Fruit fly (Drosophila melanogaster) whole organism, wandering third instar larva: ENCODE data around the gene Tps1.

Experiments
- CG32264 ChIP-seq: fragments of 200-800 bp; sonication (Bioruptor generic); optimal IDR thresholded peaks from 2 replicates; lab custom pipeline; 2016; ENCODE audit warnings: missing biosample characterization, missing genetic modification characterization
- CG9705 ChIP-seq: fragments of 200-800 bp; sonication (Bioruptor generic); optimal IDR thresholded peaks from 2 replicates; lab custom pipeline; 2018; ENCODE audit warnings: missing biosample characterization, mild to moderate bottlenecking, missing genetic modification characterization
- CrebA ChIP-seq: fragments of 200-800 bp; sonication (Bioruptor generic); optimal IDR thresholded peaks from 2 replicates; lab custom pipeline; 2016; ENCODE audit warnings: missing biosample characterization, mild to moderate bottlenecking, missing genetic modification characterization, borderline replicate concordance
- Dfd ChIP-seq: fragments of >200 bp; optimal IDR thresholded peaks from 2 replicates; lab custom pipeline; 2017; ENCODE audit warnings: missing biosample characterization, missing genetic modification characterization
- Dif ChIP-seq: fragments of 200-275, 200-300 bp; sonication (Bioruptor generic); optimal IDR thresholded peaks from 2 replicates; lab custom pipeline; 2018; ENCODE audit warnings: missing biosample characterization, missing genetic modification characterization; ENCODE audit not compliant: partially characterized antibody
- GATAd ChIP-seq: sonication (Bioruptor generic); optimal IDR thresholded peaks from 2 replicates; lab custom pipeline; 2016; ENCODE audit warnings: missing biosample characterization, missing genetic modification characterization
- HLH106 ChIP-seq: fragments of 200-800 bp; optimal IDR thresholded peaks from 3 replicates; lab custom pipeline; 2019; ENCODE audit warnings: missing biosample characterization, mild to moderate bottlenecking, missing genetic modification characterization, moderate library complexity
- Hnf4 ChIP-seq: fragments of 200-800 bp; sonication (Bioruptor generic); optimal IDR thresholded peaks from 2 replicates; lab custom pipeline; 2016; ENCODE audit warnings: missing biosample characterization, mild to moderate bottlenecking, missing genetic modification characterization
- Hr78 ChIP-seq: fragments of >200 bp; optimal IDR thresholded peaks from 2 replicates; lab custom pipeline; 2017; ENCODE audit warnings: missing biosample characterization, missing genetic modification characterization
- Hr83 ChIP-seq: fragments of 200-300 bp; sonication (Bioruptor generic); optimal IDR thresholded peaks from 2 replicates; lab custom pipeline; 2016; ENCODE audit warnings: missing biosample characterization, mild to moderate bottlenecking, missing genetic modification characterization, moderate library complexity; ENCODE audit not compliant: poor library complexity, severe bottlenecking
- Jra ChIP-seq: sonication (Bioruptor generic); optimal IDR thresholded peaks from 2 replicates; lab custom pipeline; 2016; ENCODE audit warnings: missing biosample characterization, missing genetic modification characterization
- Mio ChIP-seq: sonication (Bioruptor generic); optimal IDR thresholded peaks from 2 replicates; lab custom pipeline; 2016; ENCODE audit warnings: missing biosample characterization, missing genetic modification characterization
- Myc ChIP-seq: fragments of >200 bp; optimal IDR thresholded peaks from 2 replicates; lab custom pipeline; 2017
- N ChIP-seq: fragments of >200 bp; optimal IDR thresholded peaks from 2 replicates; lab custom pipeline; 2018; ENCODE audit warnings: missing biosample characterization, missing external identifiers, missing genetic modification characterization
- OdsH ChIP-seq: fragments of 200-800 bp; sonication (Bioruptor generic); optimal IDR thresholded peaks from 2 replicates; lab custom pipeline; 2016; ENCODE audit warnings: missing biosample characterization, mild to moderate bottlenecking, missing genetic modification characterization
- Rel ChIP-seq, 2 experiments: fragments of 200-800 bp; sonication (Bioruptor generic) in 1 of 2; optimal IDR thresholded peaks; 2 replicates in 1 of 2; 3 replicates in 1 of 2; lab custom pipeline; 2016 to 2019; ENCODE audit warnings: mild to moderate bottlenecking in 2 of 2, missing biosample characterization in 2 of 2, missing genetic modification characterization in 2 of 2, moderate library complexity in 1 of 2
- Sp1 ChIP-seq: fragments of 200-800 bp; sonication (Bioruptor generic); optimal IDR thresholded peaks from 3 replicates; lab custom pipeline; 2019; ENCODE audit warnings: missing biosample characterization, mild to moderate bottlenecking, missing genetic modification characterization, moderate library complexity
- Vsx2 ChIP-seq: fragments of 200-300, 225-300 bp; sonication (Bioruptor generic); optimal IDR thresholded peaks from 2 replicates; lab custom pipeline; 2018; ENCODE audit warnings: missing biosample characterization, missing genetic modification characterization; ENCODE audit not compliant: partially characterized antibody
- brk ChIP-seq: fragments of 200-800 bp; sonication (Bioruptor generic); optimal IDR thresholded peaks from 2 replicates; lab custom pipeline; 2016; ENCODE audit warnings: missing biosample characterization, mild to moderate bottlenecking, missing genetic modification characterization
- dl ChIP-seq, 2 experiments: fragments of 175-275, 200-275 bp in 1 of 2; fragments of 200-275 bp in 1 of 2; sonication (Bioruptor generic); optimal IDR thresholded peaks; lab custom pipeline; 2018; ENCODE audit warnings: mild to moderate bottlenecking in 2 of 2, missing biosample characterization in 2 of 2, missing genetic modification characterization in 2 of 2, moderate library complexity in 2 of 2; ENCODE audit not compliant: partially characterized antibody in 2 of 2, insufficient read depth in 1 of 2
- dmrt93B ChIP-seq: fragments of 200-800 bp; sonication (Bioruptor generic); optimal IDR thresholded peaks from 2 replicates; lab custom pipeline; 2018; ENCODE audit warnings: missing biosample characterization, mild to moderate bottlenecking, missing genetic modification characterization
- dsf ChIP-seq: sonication (Bioruptor generic); optimal IDR thresholded peaks from 2 replicates; lab custom pipeline; 2016; ENCODE audit warnings: missing biosample characterization, missing genetic modification characterization, borderline replicate concordance
- ey ChIP-seq: fragments of 200-800 bp; sonication (Bioruptor generic); optimal IDR thresholded peaks from 2 replicates; lab custom pipeline; 2016; ENCODE audit warnings: missing biosample characterization, missing genetic modification characterization
- foxo ChIP-seq, 2 experiments: fragments of 200-800 bp; sonication (Bioruptor generic); optimal IDR thresholded peaks; 2 replicates in 1 of 2; 3 replicates in 1 of 2; lab custom pipeline; 2016 to 2017; ENCODE audit warnings: missing biosample characterization in 2 of 2, missing genetic modification characterization in 2 of 2
- fru ChIP-seq: fragments of 200-800 bp; sonication (Bioruptor generic); optimal IDR thresholded peaks from 3 replicates; lab custom pipeline; 2016; ENCODE audit warnings: missing biosample characterization, mild to moderate bottlenecking, missing genetic modification characterization
- h ChIP-seq: fragments of 200-800 bp; sonication (Bioruptor generic); optimal IDR thresholded peaks from 3 replicates; lab custom pipeline; 2016; ENCODE audit warnings: missing biosample characterization, mild to moderate bottlenecking, missing genetic modification characterization
- jim ChIP-seq: fragments of 175-275, 200-325 bp; sonication (Bioruptor generic); optimal IDR thresholded peaks from 2 replicates; lab custom pipeline; 2016; ENCODE audit warnings: missing biosample characterization, mild to moderate bottlenecking, missing genetic modification characterization
- lola ChIP-seq: fragments of >200 bp; optimal IDR thresholded peaks from 2 replicates; lab custom pipeline; 2017; ENCODE audit warnings: missing biosample characterization, missing genetic modification characterization
- pan ChIP-seq: fragments of >200 bp; optimal IDR thresholded peaks from 2 replicates; lab custom pipeline; 2017
- rgr ChIP-seq: fragments of 200-800 bp; sonication (Bioruptor generic); optimal IDR thresholded peaks from 3 replicates; lab custom pipeline; 2016; ENCODE audit warnings: missing biosample characterization, mild to moderate bottlenecking, missing genetic modification characterization
- sage ChIP-seq: fragments of 200-800 bp; sonication (Bioruptor generic); optimal IDR thresholded peaks from 2 replicates; lab custom pipeline; 2016; ENCODE audit warnings: missing biosample characterization, mild to moderate bottlenecking, missing genetic modification characterization
- sv ChIP-seq: fragments of 200-800 bp; sonication (Bioruptor generic); optimal IDR thresholded peaks from 3 replicates; lab custom pipeline; 2016; ENCODE audit warnings: missing biosample characterization, missing genetic modification characterization
- usp ChIP-seq: fragments of >200 bp; optimal IDR thresholded peaks from 2 replicates; lab custom pipeline; 2017; ENCODE audit warnings: missing biosample characterization, missing genetic modification characterization

The Tps1 gene

dm6 chr2L:4403013-4403604, 15.0 kb downstream of the Tps1 start, which contains the start of gene Dim1:
TSS of gene Dim1 (plus strand) at chr2L:4403251.
- no peak for TF ChIP-seq Rel (GFP tag; optimal IDR thresholded peaks at IDR 0.05; lab: Kevin White, UChicago)
- TF ChIP-seq Rel (tag; optimal IDR thresholded peaks at IDR 0.05; lab: Kevin White, UChicago), result peak; percentile 84
- TF ChIP-seq CG9705 (GFP tag; lab: Kevin White, UChicago), result peak; percentile 35
- peak; percentile 35 for TF ChIP-seq Hr83
- TF ChIP-seq CrebA (GFP tag; lab: Kevin White, UChicago), result no peak

dm6 chr2L:4410855-4411254, 22.7 kb downstream of the Tps1 start, which contains the start of gene CG43055:
TSS of gene CG43055 (plus strand) at chr2L:4411155.
- TF ChIP-seq dmrt93B (GFP tag; lab: Kevin White, UChicago), result no peak
- TF ChIP-seq CrebA (GFP tag; lab: Kevin White, UChicago), result no peak
- no peak for TF ChIP-seq Dfd (GFP tag; lab: Kevin White, UChicago)
- no peak for TF ChIP-seq jim (GFP tag; lab: Kevin White, UChicago)

dm6 chr2L:4414059-4414458, 25.9 kb downstream of the Tps1 start:
- TF ChIP-seq usp (GFP tag; lab: Kevin White, UChicago), result no peak
- TF ChIP-seq dl (GFP tag; optimal IDR thresholded peaks at IDR 0.05; lab: Kevin White, UChicago; ENCODE audit: insufficient read depth in 1 of 2, partially characterized antibody in 2 of 2), result no peak
- no peak for TF ChIP-seq Hr78 (GFP tag; lab: Kevin White, UChicago)
- no peak for TF ChIP-seq lola (GFP tag; lab: Kevin White, UChicago)
- TF ChIP-seq sv (GFP tag; lab: Kevin White, UChicago), result no peak
- TF ChIP-seq CrebA (GFP tag; lab: Kevin White, UChicago), result no peak
- TF ChIP-seq, all 38 proteins: peak for 0

dm6 chr2L:4416089-4416488, 28.0 kb downstream of the Tps1 start:
- TF ChIP-seq foxo (GFP tag; optimal IDR thresholded peaks at IDR 0.05; lab: Kevin White, UChicago) (peak in 1 of 2 experiments; percentile 1), fru (GFP tag; lab: Kevin White, UChicago) (peak; percentile 1), ey (GFP tag; lab: Kevin White, UChicago) (peak; percentile 13), Jra (GFP tag; lab: Kevin White, UChicago) (no peak)

dm6 chr2L:4416903-4417302, 28.8 kb downstream of the Tps1 start:
- peak; percentile 30 for TF ChIP-seq fru (GFP tag; lab: Kevin White, UChicago)
- no peak for TF ChIP-seq rgr
- TF ChIP-seq dmrt93B (GFP tag; lab: Kevin White, UChicago), result no peak
- TF ChIP-seq CG9705 (GFP tag; lab: Kevin White, UChicago), result no peak
- TF ChIP-seq Jra (GFP tag; lab: Kevin White, UChicago), result no peak
- no peak for TF ChIP-seq brk (GFP tag; lab: Kevin White, UChicago)
- TF ChIP-seq Mio (GFP tag; lab: Kevin White, UChicago), result no peak
- no peak for TF ChIP-seq Rel (GFP tag; optimal IDR thresholded peaks at IDR 0.05; lab: Kevin White, UChicago)
- TF ChIP-seq Rel (tag; optimal IDR thresholded peaks at IDR 0.05; lab: Kevin White, UChicago), result no peak
- no peak for TF ChIP-seq Vsx2 (GFP tag; lab: Kevin White, UChicago)
- no peak for TF ChIP-seq Myc (lab: Kevin White, UChicago)
- TF ChIP-seq GATAd (GFP tag; lab: Kevin White, UChicago), result no peak
- TF ChIP-seq Sp1, result peak; percentile 47
- no peak for TF ChIP-seq dl (GFP tag; optimal IDR thresholded peaks at IDR 0.05; lab: Kevin White, UChicago; ENCODE audit: insufficient read depth in 1 of 2, partially characterized antibody in 2 of 2)
- TF ChIP-seq usp (GFP tag; lab: Kevin White, UChicago), result no peak
- TF ChIP-seq Dif (GFP tag; lab: Kevin White, UChicago), result no peak
- no peak for TF ChIP-seq Hnf4 (GFP tag; lab: Kevin White, UChicago)
- no peak for TF ChIP-seq Hr78 (GFP tag; lab: Kevin White, UChicago)
- TF ChIP-seq dsf (GFP tag; lab: Kevin White, UChicago), result no peak
- TF ChIP-seq HLH106 (tag; lab: Kevin White, UChicago), result peak; percentile 50
- TF ChIP-seq ey (GFP tag; lab: Kevin White, UChicago), result peak; percentile 21
- no peak for TF ChIP-seq sage (GFP tag; lab: Kevin White, UChicago)
- TF ChIP-seq h (GFP tag; lab: Kevin White, UChicago), result peak; percentile 18
- TF ChIP-seq N, result no peak
- peak; percentile 8 for TF ChIP-seq OdsH (GFP tag; lab: Kevin White, UChicago)
- TF ChIP-seq pan (lab: Kevin White, UChicago), result no peak
- TF ChIP-seq CG32264, result no peak
- TF ChIP-seq lola (GFP tag; lab: Kevin White, UChicago), result no peak
- peak in 1 of 2 experiments; percentile 32 for TF ChIP-seq foxo (GFP tag; optimal IDR thresholded peaks at IDR 0.05; lab: Kevin White, UChicago)
- TF ChIP-seq, all 38 proteins: peak for 7
